Fruit fly (Drosophila melanogaster) whole organism: ENCODE measurements around the gene Mst77F.

Experiments used
- CG8478 ChIP-seq: fragments of >200 bp; optimal IDR thresholded peaks from 2 replicates; lab custom pipeline; 2018; ENCODE audit warnings: inconsistent platforms
- Dll ChIP-seq: fragments of >200 bp; optimal IDR thresholded peaks from 2 replicates; lab custom pipeline; 2017
- EcR ChIP-seq, 2 experiments: fragments of >200 bp; optimal IDR thresholded peaks; 2 replicates each; lab custom pipeline; 2017; ENCODE audit warnings: missing biosample characterization in 2 of 2, missing genetic modification characterization in 2 of 2, missing genetic modification reagents in 2 of 2
- pan ChIP-seq: fragments of >200 bp; optimal IDR thresholded peaks from 2 replicates; lab custom pipeline; 2017
- psq ChIP-seq: fragments of >200 bp; optimal IDR thresholded peaks from 2 replicates; lab custom pipeline; 2017
- usp ChIP-seq: fragments of >200 bp; optimal IDR thresholded peaks from 2 replicates; lab custom pipeline; 2017; ENCODE audit warnings: missing biosample characterization, missing genetic modification characterization, mixed read lengths

Mst77F gene

DNA sequence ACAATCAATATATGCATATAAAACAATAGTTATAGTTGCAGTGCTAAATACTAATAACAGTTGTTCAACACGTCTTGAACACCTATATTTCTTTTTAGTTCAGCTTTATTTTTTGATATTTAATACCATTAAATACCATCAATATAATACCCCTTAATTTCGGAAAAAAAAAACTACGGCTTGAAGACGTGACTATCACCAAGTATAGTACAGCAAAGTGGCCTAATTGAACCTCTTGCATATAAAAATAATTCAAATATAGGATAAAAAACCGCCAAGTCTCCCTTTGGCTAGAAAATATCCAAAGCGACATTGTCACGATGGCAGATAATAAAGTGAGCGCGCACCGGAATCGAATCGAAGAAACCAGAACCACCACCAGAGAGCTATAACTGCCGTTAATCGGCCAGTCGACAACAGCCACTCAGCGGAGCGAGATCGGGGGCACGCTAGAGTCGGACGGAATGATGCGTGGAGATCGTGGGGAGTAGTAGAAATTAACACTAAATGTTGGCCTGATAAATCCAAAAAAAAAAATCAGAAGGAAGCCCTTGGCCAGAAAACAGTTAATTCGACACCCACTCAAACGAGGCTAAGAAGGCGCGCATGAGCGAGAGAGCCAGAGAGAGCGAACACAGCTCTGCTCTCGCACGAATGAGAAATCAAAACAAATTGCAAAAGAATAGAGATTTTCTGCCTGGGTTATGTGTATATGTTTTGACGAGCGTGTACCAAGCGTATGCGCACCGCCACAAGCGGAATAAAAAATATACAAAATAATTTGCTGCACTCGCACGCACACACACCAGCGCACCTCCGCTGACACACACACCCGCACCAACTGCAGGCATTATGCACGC is 32.8 kb downstream of the Mst77F start:
- TF ChIP-seq Dll (lab: Kevin White, UChicago) (peak; percentile 93), EcR (GFP tag; optimal IDR thresholded peaks at IDR 0.05; lab: Kevin White, UChicago) (no peak)

DNA sequence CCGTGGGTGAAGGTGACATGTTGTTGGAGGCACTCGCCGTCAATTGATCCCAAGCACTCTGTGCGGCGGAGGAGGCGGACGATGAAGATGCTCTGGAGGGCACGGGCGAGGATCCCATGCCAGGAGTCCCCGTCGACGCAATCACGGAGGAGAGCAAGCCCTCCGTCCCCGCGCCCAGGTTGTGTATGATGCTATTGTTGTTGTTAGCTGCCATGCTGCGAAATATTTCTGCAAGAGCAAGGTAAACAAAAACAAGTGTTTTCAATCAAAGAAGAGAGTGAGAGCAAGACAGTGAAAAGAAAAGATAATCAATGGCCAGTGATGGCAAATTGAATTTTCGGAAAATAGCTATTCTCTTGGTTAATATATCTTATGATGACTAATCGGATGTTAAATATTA is 33.4 kb downstream of the Mst77F start:
- TF ChIP-seq pan (no peak), Dll (lab: Kevin White, UChicago) (peak; percentile 16)

DNA sequence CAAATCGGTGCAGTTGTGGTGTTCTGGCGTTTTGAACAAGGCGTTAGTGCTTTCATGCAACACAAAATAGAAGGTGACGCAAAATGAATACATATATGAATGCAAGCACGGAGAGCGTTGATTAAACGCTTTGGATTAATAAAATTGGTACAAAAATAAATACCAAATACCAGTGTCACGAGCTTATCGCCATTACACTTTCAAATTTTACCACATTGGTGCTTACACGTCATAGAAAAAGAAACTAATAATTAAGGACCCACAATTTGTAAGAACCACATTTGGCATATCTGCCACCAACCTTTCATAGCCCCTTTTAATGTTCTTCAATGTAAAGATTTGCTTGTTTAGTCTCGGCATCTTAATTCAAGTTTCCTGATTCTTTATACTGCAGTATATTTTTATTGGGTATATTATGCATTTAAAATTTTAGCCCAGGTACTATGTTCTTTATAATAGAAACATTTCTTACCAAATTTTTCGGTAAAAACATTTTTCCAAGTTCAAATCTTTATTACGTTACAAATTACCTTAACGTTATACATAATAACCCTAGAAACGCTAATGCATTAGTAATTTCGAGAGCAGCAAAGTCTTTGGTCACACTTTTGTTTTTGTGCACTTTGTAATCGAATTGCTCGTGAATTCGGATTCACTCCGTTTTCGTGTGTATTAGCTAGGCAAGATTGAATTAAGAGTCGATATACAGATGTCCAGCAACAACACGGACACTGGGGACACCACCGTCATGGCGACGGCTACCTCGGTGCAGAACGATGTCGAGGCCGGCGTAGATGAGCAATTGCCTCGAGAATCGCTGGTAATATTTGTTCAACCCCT is 39.4 kb downstream of the Mst77F start, which contains the start of the genes Pex16 and Pex14:
TSS of gene Pex16 (minus strand) at position 41 of the 840 bp plus-strand sequence.
TSS of gene Pex14 (plus strand) at position 576 of the 840 bp plus-strand sequence.
- TF ChIP-seq pan (no peak), Dll (lab: Kevin White, UChicago) (no peak), psq (no peak), usp (GFP tag; lab: Kevin White, UChicago) (no peak), CG8478 (lab: Kevin White, UChicago) (no peak), EcR (GFP tag; optimal IDR thresholded peaks at IDR 0.05; lab: Kevin White, UChicago) (no peak)

DNA sequence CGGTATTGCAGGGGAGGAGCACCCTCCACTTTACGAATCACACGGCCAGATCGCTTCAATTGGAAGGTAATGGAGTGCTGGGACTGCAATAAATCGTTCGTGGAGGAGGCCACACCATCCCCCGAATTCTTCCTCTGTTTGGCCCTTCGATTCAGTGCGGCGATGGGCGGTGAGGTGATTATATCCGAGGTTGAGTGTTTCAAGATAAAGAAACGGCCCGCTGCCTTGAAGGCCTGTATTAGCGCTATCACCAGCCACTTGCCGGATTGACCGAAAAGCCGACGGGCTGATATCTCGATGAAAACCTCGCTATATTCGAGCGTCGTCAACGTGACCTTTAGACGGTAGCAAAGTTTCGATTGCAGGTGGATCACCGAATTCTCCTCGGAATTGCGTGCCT is 40.3 kb downstream of the Mst77F start:
- no peak for TF ChIP-seq CG8478 (lab: Kevin White, UChicago)
- TF ChIP-seq pan = no peak
- TF ChIP-seq Dll (lab: Kevin White, UChicago) = no peak
- TF ChIP-seq psq = no peak
- no peak for TF ChIP-seq EcR (GFP tag; optimal IDR thresholded peaks at IDR 0.05; lab: Kevin White, UChicago)
- no peak for TF ChIP-seq usp (GFP tag; lab: Kevin White, UChicago)

- no peak for TF ChIP-seq CG8478 (lab: Kevin White, UChicago)
- no peak for TF ChIP-seq psq
- no peak for TF ChIP-seq EcR (GFP tag; optimal IDR thresholded peaks at IDR 0.05; lab: Kevin White, UChicago)
- TF ChIP-seq pan = no peak
- no peak for TF ChIP-seq Dll (lab: Kevin White, UChicago)
- TF ChIP-seq usp (GFP tag; lab: Kevin White, UChicago) = no peak
These were observed 45.2 kb downstream of the Mst77F start for dm6 chr3L:20772647-20773015.

- TF ChIP-seq usp (GFP tag; lab: Kevin White, UChicago) (no peak), EcR (GFP tag; optimal IDR thresholded peaks at IDR 0.05; lab: Kevin White, UChicago) (no peak), pan (no peak)
These were observed 45.8 kb downstream of the Mst77F start for dm6 chr3L:20771891-20772646.

DNA sequence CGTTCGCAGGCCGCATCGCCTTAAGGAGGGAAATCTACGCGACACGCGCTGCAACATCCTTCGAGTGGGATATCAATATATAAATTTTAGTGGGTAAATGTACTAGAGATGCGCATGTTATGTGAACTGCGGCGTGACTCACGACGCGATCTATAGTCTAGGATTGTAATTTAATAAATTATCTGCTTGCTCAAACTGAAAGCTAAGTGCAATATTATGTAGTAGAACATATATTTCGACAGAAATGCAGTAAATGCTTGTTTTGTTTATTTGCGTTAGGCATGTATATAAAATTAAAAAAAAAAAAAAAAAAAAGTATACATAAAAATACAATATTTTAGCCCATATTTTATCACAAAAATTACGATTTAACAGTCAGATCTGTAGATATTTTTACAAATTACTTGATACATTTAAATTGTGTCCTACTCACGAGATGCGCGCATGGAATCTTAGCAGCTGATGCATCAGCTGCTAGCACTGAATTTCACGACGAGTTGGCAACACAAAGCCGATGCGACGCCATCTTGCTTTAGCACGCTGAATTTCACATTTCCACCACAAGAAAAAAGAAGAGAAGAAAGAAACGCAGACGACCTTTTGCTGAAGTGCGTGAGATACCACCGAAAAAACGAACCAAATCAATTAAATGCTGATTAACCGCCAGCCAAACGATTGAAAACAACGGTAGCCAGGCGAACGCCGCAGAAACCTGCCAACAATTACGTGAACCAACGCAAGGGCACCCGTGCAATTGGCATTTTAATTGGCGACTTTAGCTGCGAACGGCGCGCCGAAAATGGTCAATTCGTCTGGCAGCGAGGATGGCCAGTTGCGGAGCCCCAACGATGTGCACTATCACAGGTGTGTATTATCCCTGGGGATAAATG is 46.6 kb downstream of the Mst77F start, which contains the start of the genes CG4042 and Pitslre:
TSS of gene CG4042 (minus strand) at position 507 of the 890 bp plus-strand sequence.
TSS of gene Pitslre (plus strand) at position 528 of the 890 bp plus-strand sequence.
- TF ChIP-seq Dll (lab: Kevin White, UChicago) (no peak), psq (no peak), CG8478 (lab: Kevin White, UChicago) (no peak)

DNA sequence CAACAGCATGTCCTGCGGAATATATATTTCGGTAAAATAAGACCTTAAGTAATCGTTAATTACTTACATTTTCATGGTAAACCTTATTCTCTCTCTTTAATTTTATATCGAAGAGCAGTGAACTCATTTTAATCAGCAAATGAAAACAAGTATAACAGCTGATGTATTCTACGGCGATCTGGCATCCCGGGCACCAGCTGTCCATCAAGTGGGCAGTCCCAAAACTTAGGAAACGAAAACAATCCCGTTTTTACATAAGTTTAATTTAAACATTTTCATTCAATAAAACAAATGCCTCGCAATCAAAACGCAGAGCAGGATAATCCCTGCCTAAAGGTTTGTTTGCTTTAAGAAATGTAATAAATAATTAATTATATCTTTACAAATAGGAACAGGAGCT is 48.5 kb downstream of the Mst77F start, which contains the start of the genes CG4074 and CG4186:
TSS of gene CG4074 (minus strand) at position 151 of the 400 bp plus-strand sequence.
TSS of gene CG4186 (plus strand) at position 237 of the 400 bp plus-strand sequence.
- TF ChIP-seq usp (GFP tag; lab: Kevin White, UChicago) (no peak), Dll (lab: Kevin White, UChicago) (no peak), psq (no peak), EcR (GFP tag; optimal IDR thresholded peaks at IDR 0.05; lab: Kevin White, UChicago) (no peak), CG8478 (lab: Kevin White, UChicago) (no peak), pan (no peak)

dm6 chr3L:20767227-20767626 is 50.6 kb downstream of the Mst77F start:
- TF ChIP-seq pan = no peak
- no peak for TF ChIP-seq CG8478 (lab: Kevin White, UChicago)
- TF ChIP-seq usp (GFP tag; lab: Kevin White, UChicago) = no peak
- no peak for TF ChIP-seq psq
- no peak for TF ChIP-seq EcR (GFP tag; optimal IDR thresholded peaks at IDR 0.05; lab: Kevin White, UChicago)
- TF ChIP-seq Dll (lab: Kevin White, UChicago) = no peak
